Fruit fly (Drosophila melanogaster) whole organism, embryonic: ENCODE results near the gene sisA.

Experiments
- ATbp ChIP-seq: fragments of 200-800 bp; sonication (Bioruptor generic); optimal IDR thresholded peaks from 2 replicates; lab custom pipeline; 2017; ENCODE audit warnings: missing biosample characterization, mild to moderate bottlenecking, missing genetic modification characterization, missing genetic modification reagents
- Aef1 ChIP-seq: fragments of 200-800 bp; sonication (Bioruptor generic); IDR thresholded peaks from 3 replicates; pipeline ENCODE4 v1.3.6; 2022; ENCODE audit warnings: missing biosample characterization, missing genetic modification characterization
- Atf-2 ChIP-seq: fragments of 200-800 bp; sonication (Bioruptor generic); optimal IDR thresholded peaks from 2 replicates; lab custom pipeline; 2016; ENCODE audit warnings: missing biosample characterization, missing genetic modification characterization
- CG1024 ChIP-seq: fragments of 200-800 bp; sonication (Bioruptor generic); IDR thresholded peaks from 2 replicates; pipeline ENCODE4 v1.3.6; 2022; ENCODE audit warnings: missing biosample characterization, missing genetic modification characterization
- CG10543 ChIP-seq: fragments of 200-800 bp; sonication (Bioruptor generic); optimal IDR thresholded peaks from 3 replicates; lab custom pipeline; 2017; ENCODE audit warnings: missing biosample characterization, mild to moderate bottlenecking, missing genetic modification characterization, moderate library complexity
- CG12071 ChIP-seq: fragments of 200-800 bp; sonication (Bioruptor generic); optimal IDR thresholded peaks from 3 replicates; lab custom pipeline; 2018; ENCODE audit warnings: missing biosample characterization, mild to moderate bottlenecking, missing genetic modification characterization
- CG12155 ChIP-seq: fragments of 200-800 bp; sonication (Bioruptor generic); optimal IDR thresholded peaks from 3 replicates; lab custom pipeline; 2016; ENCODE audit warnings: missing biosample characterization, missing genetic modification characterization
- CG13287 ChIP-seq: fragments of 200-800 bp; sonication (Bioruptor generic); IDR thresholded peaks from 2 replicates; pipeline ENCODE4 v1.3.6; 2022; ENCODE audit warnings: missing biosample characterization, missing genetic modification characterization; ENCODE audit not compliant: partially characterized antibody
- CG14667 ChIP-seq: fragments of 200-800 bp; sonication (Bioruptor generic); IDR thresholded peaks from 2 replicates; pipeline ENCODE4 v1.3.6; 2022; ENCODE audit warnings: missing biosample characterization, missing genetic modification characterization
- CG14860 ChIP-seq: fragments of 200-800 bp; sonication (Bioruptor generic); IDR thresholded peaks from 3 replicates; pipeline ENCODE4 v1.3.6; 2022; ENCODE audit warnings: missing biosample characterization, missing genetic modification characterization; ENCODE audit not compliant: partially characterized antibody
- CG15269 ChIP-seq: fragments of 200-800 bp; sonication (Bioruptor generic); optimal IDR thresholded peaks from 2 replicates; lab custom pipeline; 2018; ENCODE audit warnings: missing biosample characterization, mild to moderate bottlenecking, missing genetic modification characterization, moderate library complexity
- CG17385 ChIP-seq: fragments of 200-800 bp; sonication (Bioruptor generic); optimal IDR thresholded peaks from 3 replicates; lab custom pipeline; 2018; ENCODE audit warnings: missing biosample characterization, mild to moderate bottlenecking, missing genetic modification characterization
- CG18262 ChIP-seq: fragments of 200-800 bp; optimal IDR thresholded peaks from 3 replicates; lab custom pipeline; 2019; ENCODE audit warnings: missing biosample characterization, mild to moderate bottlenecking, missing genetic modification characterization, moderate library complexity
- CG2199 ChIP-seq: fragments of 200-800 bp; sonication (Bioruptor generic); IDR thresholded peaks from 3 replicates; pipeline ENCODE4 v1.3.6; 2022; ENCODE audit warnings: missing biosample characterization, missing genetic modification characterization
- CG2202 ChIP-seq: fragments of 200-800 bp; sonication (Bioruptor generic); optimal IDR thresholded peaks from 2 replicates; lab custom pipeline; 2018; ENCODE audit warnings: missing biosample characterization, mild to moderate bottlenecking, missing genetic modification characterization
- CG3065 ChIP-seq: fragments of 200-800 bp; sonication (Bioruptor generic); optimal IDR thresholded peaks from 2 replicates; lab custom pipeline; 2016; ENCODE audit warnings: missing biosample characterization, missing genetic modification characterization
- CG31388 ChIP-seq: fragments of 200-800 bp; sonication (Bioruptor generic); optimal IDR thresholded peaks from 2 replicates; lab custom pipeline; 2016; ENCODE audit warnings: missing biosample characterization, missing genetic modification characterization
- CG33213 ChIP-seq: fragments of 200-800 bp; sonication (Bioruptor generic); optimal IDR thresholded peaks from 3 replicates; lab custom pipeline; 2016; ENCODE audit warnings: missing biosample characterization, missing genetic modification characterization
- CG4360 ChIP-seq: fragments of 200-800 bp; sonication (Bioruptor generic); IDR thresholded peaks from 2 replicates; pipeline ENCODE4 v1.3.6; 2022; ENCODE audit warnings: missing biosample characterization, missing genetic modification characterization
- CG6254 ChIP-seq: fragments of 200-800 bp; sonication (Bioruptor generic); optimal IDR thresholded peaks from 3 replicates; lab custom pipeline; 2017; ENCODE audit warnings: mild to moderate bottlenecking, missing biosample characterization, missing genetic modification reagents, missing genetic modification characterization
- CG7357 ChIP-seq: fragments of 200-800 bp; sonication (Bioruptor generic); IDR thresholded peaks from 3 replicates; pipeline ENCODE4 v1.3.6; 2022; ENCODE audit warnings: missing biosample characterization, missing genetic modification characterization
- CG9727 ChIP-seq: fragments of 200-800 bp; sonication (Bioruptor generic); optimal IDR thresholded peaks from 3 replicates; lab custom pipeline; 2017; ENCODE audit warnings: missing biosample characterization, mild to moderate bottlenecking, missing genetic modification characterization
- CG9797 ChIP-seq: fragments of 200-800 bp; sonication (Bioruptor generic); optimal IDR thresholded peaks from 3 replicates; lab custom pipeline; 2018; ENCODE audit warnings: missing biosample characterization, mild to moderate bottlenecking, missing genetic modification characterization
- Chrac-16 ChIP-seq: fragments of 200-800 bp; sonication (Bioruptor generic); optimal IDR thresholded peaks from 3 replicates; lab custom pipeline; 2016; ENCODE audit warnings: missing biosample characterization, missing genetic modification characterization
- Doc2 ChIP-seq: fragments of 200-800 bp; sonication (Bioruptor generic); IDR thresholded peaks from 2 replicates; pipeline ENCODE4 v1.3.6; 2022; ENCODE audit warnings: missing biosample characterization, missing genetic modification characterization
- HmgD ChIP-seq: fragments of 200-800 bp; sonication (Bioruptor generic); optimal IDR thresholded peaks from 3 replicates; lab custom pipeline; 2016; ENCODE audit warnings: missing biosample characterization, missing genetic modification characterization
- Jarid2 ChIP-seq: fragments of 200-800 bp; sonication (Bioruptor generic); optimal IDR thresholded peaks from 3 replicates; lab custom pipeline; 2017; ENCODE audit warnings: mild to moderate bottlenecking, missing biosample characterization, missing genetic modification reagents, missing genetic modification characterization
- Mad ChIP-seq: fragments of 200-800 bp; sonication (Bioruptor generic); optimal IDR thresholded peaks from 2 replicates; lab custom pipeline; 2016; ENCODE audit warnings: missing biosample characterization, missing genetic modification characterization
- NFAT ChIP-seq: fragments of 200-800 bp; sonication (Bioruptor generic); IDR thresholded peaks from 2 replicates; pipeline ENCODE4 v1.3.6; 2022; ENCODE audit warnings: missing biosample characterization, missing genetic modification characterization
- Optix ChIP-seq: fragments of 200-800 bp; sonication (Bioruptor generic); IDR thresholded peaks from 3 replicates; pipeline ENCODE4 v1.3.6; 2022; ENCODE audit warnings: missing biosample characterization, missing genetic modification characterization
- Ssrp ChIP-seq: fragments of 200-800 bp; sonication (Bioruptor generic); optimal IDR thresholded peaks from 2 replicates; lab custom pipeline; 2018; ENCODE audit warnings: missing biosample characterization, mild to moderate bottlenecking, missing genetic modification characterization, moderate library complexity
- TFAM ChIP-seq: fragments of 200-800 bp; sonication (Bioruptor generic); optimal IDR thresholded peaks from 2 replicates; lab custom pipeline; 2017; ENCODE audit warnings: missing biosample characterization, missing genetic modification characterization, inconsistent platforms
- Usf ChIP-seq: fragments of 200-800 bp; sonication (Bioruptor generic); optimal IDR thresholded peaks from 2 replicates; lab custom pipeline; 2017; ENCODE audit warnings: missing genotype, missing biosample characterization, missing genetic modification characterization
- ap ChIP-seq: fragments of 200-800 bp; sonication (Bioruptor generic); IDR thresholded peaks from 2 replicates; pipeline ENCODE4 v1.3.6; 2022; ENCODE audit warnings: missing biosample characterization, missing genetic modification characterization
- crol ChIP-seq: fragments of 200-800 bp; sonication (Bioruptor generic); IDR thresholded peaks from 2 replicates; pipeline ENCODE4 v1.3.6; 2022; ENCODE audit warnings: missing biosample characterization, missing genetic modification characterization
- eyg ChIP-seq: fragments of 200-800 bp; sonication (Bioruptor generic); optimal IDR thresholded peaks from 3 replicates; lab custom pipeline; 2016; ENCODE audit warnings: missing biosample characterization, missing genetic modification characterization
- fd64A ChIP-seq: fragments of 200-800 bp; sonication (Bioruptor generic); optimal IDR thresholded peaks from 3 replicates; lab custom pipeline; 2018; ENCODE audit warnings: missing biosample characterization, mild to moderate bottlenecking, missing genetic modification characterization
- gcm ChIP-seq: fragments of 200-800 bp; sonication (Bioruptor generic); optimal IDR thresholded peaks from 2 replicates; lab custom pipeline; 2019; ENCODE audit warnings: missing biosample characterization, mild to moderate bottlenecking, missing genetic modification characterization, moderate library complexity
- hbn ChIP-seq: fragments of 200-800 bp; sonication (Bioruptor generic); IDR thresholded peaks from 2 replicates; pipeline ENCODE4 v1.3.6; 2022; ENCODE audit warnings: missing biosample characterization, missing genetic modification characterization; ENCODE audit not compliant: partially characterized antibody
- jigr1 ChIP-seq: fragments of 200-800 bp; sonication (Bioruptor generic); IDR thresholded peaks from 3 replicates; pipeline ENCODE4 v1.3.6; 2022; ENCODE audit warnings: missing biosample characterization, missing genetic modification characterization
- pan ChIP-seq, 4 experiments: fragments of >200 bp in 3 of 4; fragments of 200-800 bp in 1 of 4; sonication (Bioruptor generic) in 1 of 4; optimal IDR thresholded peaks in 3 of 4; IDR thresholded peaks in 1 of 4; 2 replicates each; pipeline versions ENCODE4 v1.3.6 to Lab custom; 2017 to 2022; ENCODE audit warnings: missing biosample characterization in 2 of 4, missing genetic modification characterization in 2 of 4, mixed read lengths in 1 of 4
- prd ChIP-seq, 3 experiments: fragments of >200 bp in 2 of 3; fragments of 200-800 bp in 1 of 3; sonication (Bioruptor generic) in 1 of 3; optimal IDR thresholded peaks in 2 of 3; IDR thresholded peaks in 1 of 3; 2 replicates in 2 of 3; 3 replicates in 1 of 3; pipeline versions ENCODE4 v1.3.6 to Lab custom; 2017 to 2022; ENCODE audit warnings: missing biosample characterization in 1 of 3, missing genetic modification characterization in 1 of 3
- pzg ChIP-seq: fragments of 200-800 bp; sonication (Bioruptor generic); optimal IDR thresholded peaks from 3 replicates; lab custom pipeline; 2018; ENCODE audit warnings: missing biosample characterization, mild to moderate bottlenecking, missing genetic modification characterization, moderate library complexity
- repo ChIP-seq: fragments of 200-800 bp; sonication (Bioruptor generic); optimal IDR thresholded peaks from 2 replicates; lab custom pipeline; 2016; ENCODE audit warnings: missing biosample characterization, missing genetic modification characterization
- rib ChIP-seq: fragments of 200-800 bp; sonication (Bioruptor generic); IDR thresholded peaks from 2 replicates; pipeline ENCODE4 v1.3.6; 2022; ENCODE audit warnings: missing biosample characterization, missing genetic modification characterization
- run ChIP-seq: fragments of 200-800 bp; sonication (Bioruptor generic); optimal IDR thresholded peaks from 3 replicates; lab custom pipeline; 2018; ENCODE audit warnings: missing biosample characterization, mild to moderate bottlenecking, missing genetic modification characterization
- tx ChIP-seq: fragments of 200-800 bp; sonication (Bioruptor generic); optimal IDR thresholded peaks from 2 replicates; lab custom pipeline; 2016; ENCODE audit warnings: missing biosample characterization, missing genetic modification characterization
- zf30C ChIP-seq: fragments of 200-800 bp; sonication (Bioruptor generic); optimal IDR thresholded peaks from 3 replicates; lab custom pipeline; 2018; ENCODE audit warnings: missing biosample characterization, mild to moderate bottlenecking, missing genetic modification characterization

sisA gene

dm6 chrX:11338973-11339867, 17.1 kb upstream of the sisA start (continued):
- TF ChIP-seq pan (optimal IDR thresholded peaks at IDR 0.05; lab: Kevin White, UChicago) (no peak), pan (GFP tag; optimal IDR thresholded peaks at IDR 0.05 in 1 of 2, IDR thresholded peaks at IDR 0.05 in 1 of 2) (no peak), CG10543 (GFP tag; lab: Kevin White, UChicago) (peak; percentile 65), CG17385 (GFP tag; lab: Kevin White, UChicago) (peak; percentile 14), CG2199 (GFP tag; lab: Robert Waterston, UW) (no peak), Ssrp (tag; lab: Kevin White, UChicago) (no peak), zf30C (GFP tag; lab: Kevin White, UChicago) (no peak), CG18262 (tag; lab: Kevin White, UChicago) (no peak), NFAT (GFP tag; lab: Robert Waterston, UW) (peak; percentile 55; the same call in 1 of the 2 replicates), CG9797 (GFP tag; lab: Kevin White, UChicago) (peak; percentile 56), tx (GFP tag; lab: Kevin White, UChicago) (peak; percentile 48), pzg (GFP tag; lab: Kevin White, UChicago) (peak; percentile 91), HmgD (peak; percentile 85), CG1024 (GFP tag; lab: Robert Waterston, UW) (no peak), Aef1 (no peak; the same call in 2 of the 3 replicates), Doc2 (no peak), CG15269 (tag; lab: Kevin White, UChicago) (no peak), rib (no peak), CG14667 (no peak), CG31388 (GFP tag; lab: Kevin White, UChicago) (no peak), CG2202 (no peak), repo (no peak), CG3065 (GFP tag; lab: Kevin White, UChicago) (no peak), Jarid2 (GFP tag; lab: Kevin White, UChicago) (no peak), Atf-2 (GFP tag; lab: Kevin White, UChicago) (peak; percentile 55), Optix (GFP tag; lab: Robert Waterston, UW) (no peak), gcm (GFP tag; lab: Kevin White, UChicago) (no peak), CG9727 (no peak), CG6254 (no peak), crol (peak; percentile 92), CG12071 (GFP tag; lab: Kevin White, UChicago) (no peak), hbn (peak; percentile 82), run (tag; lab: Kevin White, UChicago) (no peak), jigr1 (GFP tag; lab: Robert Waterston, UW) (no peak), Mad (no peak), CG13287 (peak; percentile 88), CG14860 (peak; percentile 87), Chrac-16 (GFP tag; lab: Kevin White, UChicago) (peak; percentile 47), prd (optimal IDR thresholded peaks at IDR 0.05; lab: Kevin White, UChicago) (no peak), prd (GFP tag; IDR thresholded peaks at IDR 0.05; lab: Robert Waterston, UW) (0 out of 3 replicates have a peak, but pooled peaks have one; percentile 20), CG12155 (GFP tag; lab: Kevin White, UChicago) (peak; percentile 45), ap (no peak), Usf (GFP tag; lab: Kevin White, UChicago) (no peak), CG4360 (GFP tag; lab: Robert Waterston, UW) (peak; percentile 52; the same call in 1 of the 2 replicates), ATbp (GFP tag; lab: Kevin White, UChicago) (no peak), CG33213 (GFP tag; lab: Kevin White, UChicago) (peak; percentile 40), CG7357 (no peak), eyg (GFP tag; lab: Kevin White, UChicago) (no peak), fd64A (GFP tag; lab: Kevin White, UChicago) (no peak), TFAM (GFP tag; lab: Kevin White, UChicago) (no peak)
